Fruit fly (Drosophila melanogaster) whole organism, embryonic: ENCODE data around the gene CG17959.

Experiments used
- Adf1 ChIP-seq: fragments of 200-800 bp; sonication (Bioruptor generic); IDR thresholded peaks from 2 replicates; pipeline ENCODE4 v1.3.6; 2022; ENCODE audit warnings: missing biosample characterization, missing genetic modification characterization
- CG10209 ChIP-seq: fragments of 200-800 bp; sonication (Bioruptor generic); optimal IDR thresholded peaks from 3 replicates; lab custom pipeline; 2017; ENCODE audit warnings: missing biosample characterization, mild to moderate bottlenecking, missing genetic modification characterization, missing genetic modification reagents
- CG1024 ChIP-seq: fragments of 200-800 bp; sonication (Bioruptor generic); IDR thresholded peaks from 2 replicates; pipeline ENCODE4 v1.3.6; 2022; ENCODE audit warnings: missing biosample characterization, missing genetic modification characterization
- CG17912 ChIP-seq: fragments of 200-800 bp; sonication (Bioruptor generic); optimal IDR thresholded peaks from 2 replicates; lab custom pipeline; 2018; ENCODE audit warnings: missing biosample characterization, mild to moderate bottlenecking, missing genetic modification characterization
- CG2678 ChIP-seq: fragments of 200-800 bp; sonication (Bioruptor generic); optimal IDR thresholded peaks from 3 replicates; lab custom pipeline; 2019; ENCODE audit warnings: missing biosample characterization, mild to moderate bottlenecking, missing genetic modification characterization, moderate library complexity
- Mad ChIP-seq: fragments of 200-800 bp; sonication (Bioruptor generic); optimal IDR thresholded peaks from 2 replicates; lab custom pipeline; 2016; ENCODE audit warnings: missing biosample characterization, missing genetic modification characterization
- aop ChIP-seq: fragments of 200-800 bp; sonication (Bioruptor generic); IDR thresholded peaks from 2 replicates; pipeline ENCODE4 v1.3.6; 2022; ENCODE audit warnings: missing biosample characterization, missing genetic modification characterization
- h ChIP-seq: fragments of >200 bp; optimal IDR thresholded peaks from 2 replicates; lab custom pipeline; 2017
- psq ChIP-seq: fragments of 200-800 bp; sonication (Bioruptor generic); optimal IDR thresholded peaks from 2 replicates; lab custom pipeline; 2017; ENCODE audit warnings: missing biosample characterization, missing genetic modification characterization

dm6 chrX:2946794-2947193, at the start of gene CG17959:
- no peak for TF ChIP-seq psq (GFP tag; lab: Kevin White, UChicago)
- no peak for TF ChIP-seq CG2678 (tag; lab: Kevin White, UChicago)
- TF ChIP-seq CG17912 (GFP tag; lab: Kevin White, UChicago): no peak
- no peak for TF ChIP-seq h (lab: Kevin White, UChicago)
- no peak for TF ChIP-seq Adf1 (GFP tag; lab: Robert Waterston, UW)
- TF ChIP-seq Mad (GFP tag; lab: Kevin White, UChicago): no peak
- no peak for TF ChIP-seq CG10209 (GFP tag; lab: Kevin White, UChicago)
- no peak for TF ChIP-seq aop (GFP tag; lab: Robert Waterston, UW)
- TF ChIP-seq CG1024 (GFP tag; lab: Robert Waterston, UW): no peak
